Worm (Caenorhabditis elegans) whole organism, dauer: ENCODE data around the gene swt-2.

Source experiments
- unc-62 ChIP-seq: sonication (generic microtip); optimal IDR thresholded peaks from 2 replicates; lab custom pipeline; 2017; ENCODE audit warnings: missing biosample characterization, missing genetic modification reagents, missing genetic modification characterization

swt-2 gene

DNA sequence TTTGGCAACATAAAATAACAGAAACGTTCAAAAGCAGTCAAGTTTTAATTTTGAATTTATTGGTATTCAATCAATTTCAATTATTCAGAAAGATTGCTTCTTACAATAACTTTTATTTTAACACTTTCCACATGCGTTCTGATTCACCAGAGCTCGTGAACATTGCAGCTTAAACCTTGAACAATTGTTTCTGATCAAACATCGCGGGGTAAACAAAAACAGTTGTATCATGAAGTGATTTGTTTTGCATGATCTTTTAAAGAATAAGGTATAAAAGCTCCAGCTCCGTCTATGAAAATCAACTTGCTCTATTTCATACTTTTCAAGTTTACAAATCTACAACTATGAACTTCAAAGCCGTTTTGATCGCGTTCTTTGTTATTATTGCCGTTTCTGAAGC lies 6.5 kb upstream of the swt-2 start, which contains the start of gene C54F6.6:
Gene C54F6.6, plus strand, starts transcription at position 301 of the 400 bp plus-strand sequence.
- no peak for TF ChIP-seq unc-62 (GFP tag; lab: Kevin White, UChicago)

DNA sequence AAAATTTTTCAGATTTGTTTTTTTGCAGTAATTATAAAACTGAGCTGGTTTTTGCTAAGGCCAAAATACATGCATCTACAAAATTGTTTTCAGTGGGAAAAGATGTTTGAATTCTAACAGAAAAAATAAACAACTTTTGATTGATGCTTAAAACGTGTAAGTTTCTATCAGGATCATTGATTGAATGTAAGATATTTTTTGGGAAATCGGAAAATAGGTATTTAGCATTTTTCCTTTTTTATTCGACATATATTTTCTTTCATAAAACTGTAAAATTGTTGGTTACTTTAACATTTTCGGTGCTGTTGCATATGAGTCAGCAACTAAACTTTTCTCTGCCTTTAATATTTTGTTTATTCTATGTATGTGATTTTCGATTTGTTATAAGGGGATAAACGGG lies 5.5 kb upstream of the swt-2 start, which contains the start of gene C54F6.20:
Gene C54F6.20, plus strand, starts transcription at position 301 of the 400 bp plus-strand sequence.
- TF ChIP-seq unc-62 (GFP tag; lab: Kevin White, UChicago), result no peak

DNA sequence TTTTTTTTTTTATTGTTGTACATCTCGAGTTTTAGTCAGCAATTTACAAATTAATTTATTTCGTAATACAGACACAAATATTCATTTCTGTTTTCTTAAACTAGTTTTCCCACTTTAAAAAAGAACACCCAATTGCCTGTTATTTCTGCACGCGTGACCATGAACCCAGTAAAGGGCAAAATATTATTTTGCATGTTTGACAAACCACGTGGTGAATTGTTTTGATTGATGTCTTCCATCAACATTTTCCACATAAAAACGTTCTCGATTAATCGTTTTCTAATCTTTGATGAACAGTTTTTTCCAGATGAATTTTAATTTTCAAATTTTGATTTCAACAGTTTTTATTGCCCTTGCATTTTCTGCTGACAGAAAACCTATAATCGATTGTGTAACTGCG lies 4.2 kb upstream of the swt-2 start, which contains the start of gene C54F6.18:
Gene C54F6.18, plus strand, starts transcription at position 301 of the 400 bp plus-strand sequence.
- TF ChIP-seq unc-62 (GFP tag; lab: Kevin White, UChicago), result no peak

DNA sequence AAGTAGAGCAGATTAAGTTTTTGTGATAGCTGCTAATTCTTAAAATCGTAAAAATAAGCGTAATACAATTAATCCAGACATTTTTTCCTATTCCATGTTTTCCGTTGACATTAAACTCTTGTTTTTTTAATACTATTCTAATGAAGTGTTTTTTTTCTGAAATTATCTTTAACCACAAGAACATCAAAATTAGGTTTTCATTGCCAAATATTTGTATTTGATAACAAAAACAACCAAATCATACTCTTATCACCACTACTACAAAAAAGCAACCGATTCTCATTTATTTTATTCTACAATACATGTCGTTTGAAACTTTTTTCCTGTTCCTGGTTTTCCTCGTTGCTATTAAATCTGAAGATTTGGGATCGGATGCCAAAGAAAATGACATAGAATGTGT lies 2.8 kb upstream of the swt-2 start, which contains the start of gene C54F6.17:
Gene C54F6.17, plus strand, starts transcription at position 301 of the 400 bp plus-strand sequence.
- no peak for TF ChIP-seq unc-62 (GFP tag; lab: Kevin White, UChicago)

DNA sequence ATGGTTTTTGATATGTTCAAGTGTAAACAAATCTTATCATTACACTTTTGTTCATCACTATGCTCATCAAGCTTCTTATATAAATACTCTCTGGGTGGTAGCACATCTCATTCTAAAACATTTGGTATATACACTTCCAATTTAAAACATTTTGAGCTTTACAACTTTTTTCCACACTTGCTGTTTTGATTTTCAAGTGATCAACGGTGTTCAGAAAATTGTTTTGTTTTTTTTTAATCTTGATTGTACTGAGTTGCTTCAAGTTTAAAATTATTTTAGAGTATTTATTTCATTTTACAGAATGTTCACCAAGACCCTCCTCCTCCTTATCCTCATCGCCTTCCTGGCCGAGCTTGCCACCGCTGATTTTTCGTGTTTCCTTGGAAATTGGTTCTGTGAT lies 1.1 kb upstream of the swt-2 start, which contains the start of gene C54F6.5:
Gene C54F6.5, plus strand, starts transcription at position 301 of the 400 bp plus-strand sequence.
- no peak for TF ChIP-seq unc-62 (GFP tag; lab: Kevin White, UChicago)

DNA sequence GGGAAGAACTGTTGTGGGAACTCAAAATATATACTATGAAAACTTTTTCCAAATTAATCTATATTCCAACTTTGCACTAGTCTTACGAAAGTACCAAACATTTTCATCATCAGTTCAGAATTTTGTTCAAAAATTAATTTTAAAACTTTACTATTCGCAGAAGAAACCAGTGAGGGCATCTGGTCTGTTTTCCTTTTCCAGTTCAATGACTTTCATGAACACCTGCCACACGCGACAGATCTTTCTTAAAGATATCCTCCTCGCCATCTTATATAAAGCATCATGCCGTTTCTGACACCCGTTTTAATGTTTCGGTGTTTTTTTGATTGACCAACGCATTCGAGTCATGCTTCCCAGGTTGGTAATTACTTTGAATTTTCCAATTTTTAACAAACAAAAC lies 3.0 kb downstream of the swt-2 start, which contains the start of gene C54F6.3:
Gene C54F6.3, plus strand, starts transcription at position 301 of the 400 bp plus-strand sequence.
- TF ChIP-seq unc-62 (GFP tag; lab: Kevin White, UChicago), result no peak

DNA sequence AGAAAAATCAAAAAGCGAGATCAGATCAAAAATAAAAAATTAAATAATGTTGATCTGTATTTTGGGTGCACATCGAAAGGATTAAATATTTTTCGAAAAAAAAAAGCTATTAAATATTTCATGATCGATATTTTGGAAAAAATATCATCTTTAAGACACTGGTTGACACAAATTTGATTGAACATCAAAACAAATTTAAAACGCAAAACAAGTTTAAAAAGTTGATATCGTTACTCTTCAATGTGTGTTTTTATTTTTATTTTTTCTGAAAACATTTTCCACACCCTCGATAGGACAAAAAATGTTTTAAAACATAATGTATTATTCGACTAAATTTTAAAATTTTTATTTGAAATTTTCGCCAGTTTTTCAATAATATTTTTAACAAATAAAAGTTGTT lies 8.1 kb downstream of the swt-2 start, which contains the start of gene C54F6.12:
Gene C54F6.12, minus strand, starts transcription at position 101 of the 400 bp plus-strand sequence.
- TF ChIP-seq unc-62 (GFP tag; lab: Kevin White, UChicago), result no peak

DNA sequence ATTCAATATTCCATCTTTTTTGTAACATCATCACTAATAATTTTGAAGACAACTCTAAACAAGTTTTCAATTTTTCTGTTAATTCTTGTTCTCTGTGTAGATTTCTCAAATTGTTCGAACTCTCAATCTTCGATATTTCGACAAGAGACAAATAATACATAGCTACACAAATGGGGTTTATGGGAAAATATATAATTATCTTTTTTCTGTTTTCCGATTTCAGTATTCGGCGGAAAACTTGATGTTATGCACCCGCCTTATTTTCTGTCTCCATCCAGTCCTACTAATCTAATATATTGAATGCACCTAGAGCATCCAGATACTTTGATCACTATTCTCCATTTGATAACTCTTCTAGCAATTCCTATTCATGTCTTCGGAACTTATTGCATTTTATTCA lies 9.1 kb downstream of the swt-2 start, which contains the start of gene srh-268:
Gene srh-268, plus strand, starts transcription at position 301 of the 400 bp plus-strand sequence.
- no peak for TF ChIP-seq unc-62 (GFP tag; lab: Kevin White, UChicago)

DNA sequence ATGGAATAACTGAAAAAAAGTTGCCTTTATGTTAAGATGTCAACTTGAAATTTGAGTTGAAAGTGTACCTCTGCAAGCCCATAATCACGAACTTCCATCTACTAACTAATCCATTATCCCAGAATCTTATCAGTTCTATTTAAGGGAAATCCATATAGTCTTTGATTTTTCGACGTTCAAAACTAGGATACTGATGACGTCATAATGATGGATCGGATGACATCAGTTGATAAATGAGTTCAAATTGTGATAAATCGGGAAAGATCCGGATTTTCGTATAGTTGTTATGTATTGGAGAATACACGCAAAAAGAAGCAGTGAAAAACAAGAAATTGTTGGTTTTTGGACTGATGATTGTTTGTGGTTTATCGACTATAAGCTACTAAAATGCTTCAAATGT lies 13.8 kb downstream of the swt-2 start:
- TF ChIP-seq unc-62 (GFP tag; lab: Kevin White, UChicago), result no peak

DNA sequence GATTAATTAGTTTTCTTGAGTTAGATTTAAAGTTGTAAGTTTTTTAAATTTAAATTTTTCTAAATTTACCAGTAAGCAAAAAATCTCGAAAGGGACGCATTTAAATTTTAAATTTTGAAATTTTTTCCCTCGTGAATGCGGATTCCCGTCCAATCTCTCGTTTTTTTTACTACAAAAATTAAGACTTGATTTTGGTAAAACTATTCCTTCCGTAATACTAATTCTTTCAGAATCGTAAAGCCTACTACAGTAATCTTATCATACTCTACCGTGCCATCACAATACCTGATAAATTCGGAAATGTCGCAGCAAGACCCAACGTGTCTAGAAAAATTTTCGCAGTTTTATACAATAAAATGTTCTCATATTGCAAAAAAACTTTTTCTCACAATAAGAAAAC lies 15.2 kb downstream of the swt-2 start, which contains the start of the genes C54F6.19 and nhx-3:
Gene C54F6.19, plus strand, starts transcription at position 301 of the 400 bp plus-strand sequence.
Gene nhx-3, minus strand, starts transcription at position 337 of the 400 bp plus-strand sequence.
- no peak for TF ChIP-seq unc-62 (GFP tag; lab: Kevin White, UChicago)

DNA sequence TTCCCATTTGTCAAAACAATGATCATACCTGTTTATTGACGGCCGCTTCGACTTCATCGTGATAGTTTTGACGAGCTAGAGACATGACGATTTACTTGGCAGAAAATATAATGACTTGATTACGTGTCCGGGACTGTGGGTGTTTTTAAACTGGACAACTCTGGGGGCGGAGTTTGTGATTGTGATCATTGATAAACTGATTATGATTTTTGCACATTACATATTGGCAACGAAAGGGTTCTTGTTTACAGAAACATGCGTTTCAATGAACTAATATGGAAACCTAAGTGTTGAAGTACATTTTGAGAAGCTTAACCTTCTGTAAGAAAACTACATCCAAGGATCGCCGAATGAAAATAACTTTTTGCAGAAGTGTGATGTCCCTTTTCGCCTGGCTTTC lies 17.5 kb downstream of the swt-2 start, which contains the start of gene ftn-1:
Gene ftn-1, minus strand, starts transcription at position 101 of the 400 bp plus-strand sequence.
- TF ChIP-seq unc-62 (GFP tag; lab: Kevin White, UChicago), result no peak

DNA sequence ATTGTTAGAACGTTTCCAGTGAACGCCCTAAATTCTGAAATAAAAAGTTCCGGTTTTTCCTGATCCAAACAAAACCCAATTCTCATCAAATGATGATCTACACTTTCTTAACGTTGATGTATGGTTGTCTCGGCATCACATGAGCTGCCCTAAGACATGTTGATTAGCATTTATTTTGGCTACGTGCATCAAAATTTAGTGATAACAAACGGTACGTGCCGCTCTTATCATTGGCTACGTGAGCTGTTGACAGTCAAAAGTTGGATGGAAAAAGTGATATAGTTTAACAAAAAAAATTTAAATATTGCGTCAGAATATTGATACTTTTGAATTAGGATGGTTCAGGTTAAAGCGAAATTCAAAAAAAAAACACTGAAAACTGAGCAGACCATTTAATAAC lies 18.1 kb downstream of the swt-2 start:
- no peak for TF ChIP-seq unc-62 (GFP tag; lab: Kevin White, UChicago)

DNA sequence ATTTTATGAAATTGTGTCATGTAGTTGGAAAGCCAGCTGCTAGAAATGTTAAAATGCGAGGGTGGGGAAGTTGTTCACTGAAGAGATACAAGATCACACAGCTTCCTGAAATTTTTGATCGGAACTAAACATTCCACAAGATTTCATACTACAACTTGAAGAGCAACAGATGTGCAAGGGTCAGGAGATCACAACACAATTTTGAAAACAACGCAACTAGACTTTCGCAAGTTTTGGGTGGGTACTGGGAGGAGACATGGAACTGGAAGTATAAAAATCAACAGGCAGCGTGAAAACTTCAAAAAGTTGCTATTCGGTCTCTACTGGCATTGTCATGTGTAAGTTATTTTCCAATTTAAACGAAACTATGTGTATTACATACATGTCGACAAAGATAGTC lies 21.9 kb downstream of the swt-2 start, which contains the start of gene F19F10.3:
Gene F19F10.3, plus strand, starts transcription at position 301 of the 400 bp plus-strand sequence.
- TF ChIP-seq unc-62 (GFP tag; lab: Kevin White, UChicago), result no peak

DNA sequence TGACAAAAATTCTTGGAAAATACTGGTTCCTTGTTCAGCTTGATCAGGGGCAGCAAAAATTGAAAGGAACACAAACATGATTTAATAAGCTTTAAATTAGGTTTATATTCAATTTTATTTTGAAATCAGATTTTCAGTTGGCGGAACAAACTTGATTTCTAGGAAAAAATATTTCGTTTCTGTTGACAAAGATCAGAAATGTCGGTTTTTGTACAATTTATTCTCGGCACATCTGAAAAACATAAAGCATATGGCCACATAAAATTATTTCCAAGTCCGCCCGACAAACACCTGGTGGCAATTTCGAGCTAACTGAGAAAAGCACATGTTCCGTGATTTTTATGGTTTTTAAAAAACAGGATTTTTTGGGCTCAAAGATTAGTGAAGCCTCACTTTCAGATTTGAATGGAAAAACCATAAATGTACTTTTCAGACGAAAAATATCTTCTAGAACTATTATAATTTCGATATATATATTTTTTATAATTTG lies 24.0 kb downstream of the swt-2 start, which contains the start of gene ttr-10:
Gene ttr-10, minus strand, starts transcription at position 51 of the 490 bp plus-strand sequence.
- TF ChIP-seq unc-62 (GFP tag; lab: Kevin White, UChicago), result no peak

DNA sequence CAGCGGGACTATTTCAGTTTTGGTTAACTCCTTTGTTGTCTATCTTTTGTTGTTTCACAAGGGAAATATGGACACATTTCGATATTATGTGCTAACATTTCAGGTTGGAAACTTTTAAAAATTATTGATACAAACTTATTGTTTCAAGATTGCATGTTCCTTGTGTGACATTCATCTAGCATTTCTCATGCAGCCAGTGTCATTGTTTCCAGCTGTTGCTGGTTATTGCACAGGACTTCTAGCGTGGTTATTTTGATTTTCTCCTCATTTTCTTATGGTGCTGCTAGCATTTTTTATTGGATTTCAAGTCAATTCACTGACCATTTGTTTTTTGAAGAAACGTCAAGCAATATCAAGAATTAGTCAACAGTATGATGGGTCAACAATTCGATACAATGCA lies 25.9 kb downstream of the swt-2 start:
- TF ChIP-seq unc-62 (GFP tag; lab: Kevin White, UChicago), result no peak

DNA sequence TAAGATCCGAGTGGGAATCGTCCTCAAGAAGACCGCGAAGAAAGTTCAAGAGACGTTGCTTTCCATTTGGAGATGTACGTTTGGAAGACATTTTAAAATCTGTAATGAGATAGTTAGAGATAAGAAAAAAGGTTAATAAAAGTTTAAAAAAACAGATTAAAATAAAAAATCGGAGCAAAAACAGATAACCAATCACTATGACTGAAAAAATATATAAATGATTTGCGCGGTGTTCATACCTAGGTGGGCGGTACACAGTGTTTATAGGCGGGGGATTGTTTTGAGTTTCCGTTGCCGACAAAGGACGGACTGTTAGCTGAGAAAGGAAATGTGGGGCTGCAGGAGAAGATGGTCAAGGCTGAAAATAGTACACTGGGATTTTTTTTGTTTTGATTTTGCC lies 28.8 kb downstream of the swt-2 start, which contains the start of gene ets-7:
Gene ets-7, minus strand, starts transcription at position 101 of the 400 bp plus-strand sequence.
- TF ChIP-seq unc-62 (GFP tag; lab: Kevin White, UChicago), result no peak
